Worm (Caenorhabditis elegans) whole organism, L1 larva: ENCODE measurements around the gene F37H8.5.
A peak's percentile ranks its signal among the peaks of the same experiment; 100 is the strongest.

ENCODE experiments used
- C04F5.9 ChIP-seq: sonication (generic microtip); optimal IDR thresholded peaks from 2 replicates; lab custom pipeline; 2016; ENCODE audit warnings: missing genetic modification characterization, missing compliant biosample characterization
- F16B12.6 ChIP-seq: fragments of 150-350 bp; optimal IDR thresholded peaks from 2 replicates; lab custom pipeline; 2014; ENCODE audit warnings: missing biosample characterization, missing genetic modification characterization
- aha-1 ChIP-seq: fragments of 150-350 bp; optimal IDR thresholded peaks from 2 replicates; lab custom pipeline; 2014; ENCODE audit warnings: missing biosample characterization, missing genetic modification characterization
- alr-1 ChIP-seq: fragments of 200-800 bp; sonication (Bioruptor generic); optimal IDR thresholded peaks from 2 replicates; lab custom pipeline; 2018; ENCODE audit warnings: borderline replicate concordance, mild to moderate bottlenecking, missing genetic modification characterization, missing compliant biosample characterization
- aly-2 ChIP-seq: fragments of 150-350 bp; optimal IDR thresholded peaks from 2 replicates; lab custom pipeline; 2014; ENCODE audit warnings: missing biosample characterization, missing genetic modification characterization
- blmp-1 ChIP-seq: fragments of 150-350 bp; optimal IDR thresholded peaks from 2 replicates; lab custom pipeline; 2014; ENCODE audit warnings: missing biosample characterization, missing genetic modification characterization
- ceh-63 ChIP-seq: fragments of 200-800 bp; sonication (Bioruptor generic); optimal IDR thresholded peaks from 2 replicates; lab custom pipeline; 2018; ENCODE audit warnings: mild to moderate bottlenecking, missing genetic modification characterization, missing compliant biosample characterization
- ceh-8 ChIP-seq: fragments of 200-800 bp; sonication (Bioruptor generic); optimal IDR thresholded peaks from 2 replicates; lab custom pipeline; 2018; ENCODE audit warnings: mild to moderate bottlenecking, missing genetic modification characterization, moderate library complexity, missing compliant biosample characterization
- ceh-82 ChIP-seq, 3 experiments: fragments of 150-350 bp in 1 of 3; sonication (generic microtip) in 2 of 3; optimal IDR thresholded peaks; 2 replicates each; lab custom pipeline; 2014 to 2017; ENCODE audit warnings: missing biosample characterization in 3 of 3, missing genetic modification characterization in 3 of 3
- ces-1 ChIP-seq: fragments of 150-350 bp; optimal IDR thresholded peaks from 2 replicates; lab custom pipeline; 2014; ENCODE audit warnings: missing biosample characterization, missing genetic modification reagents, missing genetic modification characterization
- efl-3 ChIP-seq: fragments of 200-800 bp; sonication (Bioruptor generic); optimal IDR thresholded peaks from 2 replicates; lab custom pipeline; 2018; ENCODE audit warnings: mild to moderate bottlenecking, missing genetic modification characterization, missing compliant biosample characterization
- egl-13 ChIP-seq: sonication (generic microtip); optimal IDR thresholded peaks from 2 replicates; lab custom pipeline; 2016; ENCODE audit warnings: missing genotype, missing genetic modification reagents, missing genetic modification characterization, missing compliant biosample characterization
- egl-27 ChIP-seq, 2 experiments: fragments of 150-350 bp in 1 of 2; sonication (generic microtip); optimal IDR thresholded peaks; 3 replicates each; lab custom pipeline; 2017 to 2018; ENCODE audit warnings: missing biosample characterization in 2 of 2, missing genetic modification characterization in 2 of 2, missing genetic modification reagents in 2 of 2
- elt-2 ChIP-seq: sonication (generic microtip); optimal IDR thresholded peaks from 2 replicates; lab custom pipeline; 2016; ENCODE audit warnings: missing genetic modification characterization, mild to moderate bottlenecking, inconsistent platforms, missing compliant biosample characterization, missing genetic modification reagents
- ets-5 ChIP-seq: fragments of 200-800 bp; sonication (Bioruptor generic); IDR thresholded peaks from 2 replicates; pipeline ENCODE4 v1.3.6; 2022; ENCODE audit warnings: missing genetic modification characterization, missing compliant biosample characterization
- fkh-4 ChIP-seq: sonication (generic microtip); optimal IDR thresholded peaks from 2 replicates; lab custom pipeline; 2016; ENCODE audit warnings: missing compliant biosample characterization, missing genetic modification characterization, borderline replicate concordance
- fkh-8 ChIP-seq: sonication (generic microtip); optimal IDR thresholded peaks from 2 replicates; lab custom pipeline; 2016; ENCODE audit warnings: mild to moderate bottlenecking, missing genetic modification characterization, missing compliant biosample characterization
- fos-1 ChIP-seq: fragments of 150-350 bp; optimal IDR thresholded peaks from 2 replicates; lab custom pipeline; 2014; ENCODE audit warnings: missing biosample characterization, missing genetic modification characterization
- hlh-17 ChIP-seq: fragments of 200-800 bp; sonication (Bioruptor generic); optimal IDR thresholded peaks from 2 replicates; lab custom pipeline; 2018; ENCODE audit warnings: missing genetic modification characterization, mild to moderate bottlenecking, missing compliant biosample characterization, moderate library complexity, borderline replicate concordance
- hpl-2 ChIP-seq: fragments of 150-350 bp; optimal IDR thresholded peaks from 2 replicates; lab custom pipeline; 2014; ENCODE audit warnings: missing biosample characterization, missing genetic modification reagents, missing genetic modification characterization
- isw-1 ChIP-seq: fragments of 200-800 bp; sonication (Bioruptor generic); IDR thresholded peaks from 2 replicates; pipeline ENCODE4 v1.3.6; 2022; ENCODE audit warnings: missing genetic modification characterization, missing compliant biosample characterization
- jun-1 ChIP-seq: fragments of 150-350 bp; optimal IDR thresholded peaks from 2 replicates; lab custom pipeline; 2014; ENCODE audit warnings: missing biosample characterization, missing genetic modification reagents, missing genetic modification characterization
- lin-13 ChIP-seq: fragments of 150-350 bp; optimal IDR thresholded peaks from 2 replicates; lab custom pipeline; 2014; ENCODE audit warnings: missing biosample characterization, missing genetic modification reagents, missing genetic modification characterization
- lin-14 ChIP-seq: fragments of 200-800 bp; sonication (Bioruptor generic); optimal IDR thresholded peaks from 2 replicates; lab custom pipeline; 2018; ENCODE audit warnings: mild to moderate bottlenecking, missing genetic modification characterization, moderate library complexity, missing compliant biosample characterization
- lir-3 ChIP-seq: sonication (generic microtip); optimal IDR thresholded peaks from 2 replicates; lab custom pipeline; 2016; ENCODE audit warnings: mild to moderate bottlenecking, missing genetic modification characterization, moderate library complexity, missing compliant biosample characterization; ENCODE audit not compliant: poor library complexity
- mab-9 ChIP-seq: fragments of 200-800 bp; sonication (Bioruptor generic); IDR thresholded peaks from 2 replicates; pipeline ENCODE4 v1.3.6; 2022; ENCODE audit warnings: missing genetic modification reagents, missing genetic modification characterization, missing compliant biosample characterization
- mdl-1 ChIP-seq, 2 experiments: fragments of 150-350 bp; optimal IDR thresholded peaks; 2 replicates each; lab custom pipeline; 2014 to 2017; ENCODE audit warnings: missing biosample characterization in 2 of 2, missing genetic modification characterization in 2 of 2, inconsistent platforms in 1 of 2
- mep-1 ChIP-seq: fragments of 150-350 bp; optimal IDR thresholded peaks from 2 replicates; lab custom pipeline; 2014; ENCODE audit warnings: missing biosample characterization, missing genetic modification characterization
- nhr-12 ChIP-seq: sonication (generic microtip); optimal IDR thresholded peaks from 2 replicates; lab custom pipeline; 2017; ENCODE audit warnings: missing biosample characterization, missing genetic modification characterization
- nhr-47 ChIP-seq: sonication (generic microtip); optimal IDR thresholded peaks from 2 replicates; lab custom pipeline; 2016; ENCODE audit warnings: mild to moderate bottlenecking, missing genetic modification characterization, moderate library complexity, missing compliant biosample characterization
- nhr-76 ChIP-seq: sonication (generic microtip); optimal IDR thresholded peaks from 2 replicates; lab custom pipeline; 2017; ENCODE audit warnings: missing biosample characterization, missing genetic modification characterization
- nhr-85 ChIP-seq: sonication (generic microtip); peaks from one replicate; lab custom pipeline; 2016; ENCODE audit warnings: missing genetic modification characterization, inconsistent platforms, missing compliant biosample characterization
- pax-3 ChIP-seq: fragments of 200-800 bp; sonication (Bioruptor generic); optimal IDR thresholded peaks from 2 replicates; lab custom pipeline; 2018; ENCODE audit warnings: mild to moderate bottlenecking, missing genetic modification characterization, moderate library complexity, missing compliant biosample characterization
- pqm-1 ChIP-seq: sonication (generic microtip); optimal IDR thresholded peaks from 3 replicates; lab custom pipeline; 2017; ENCODE audit warnings: missing biosample characterization, missing genetic modification characterization
- rnt-1 ChIP-seq: sonication (generic microtip); optimal IDR thresholded peaks from 2 replicates; lab custom pipeline; 2016; ENCODE audit warnings: mild to moderate bottlenecking, missing genetic modification characterization, moderate library complexity, missing compliant biosample characterization
- snpc-4 ChIP-seq: fragments of 150-350 bp; optimal IDR thresholded peaks from 2 replicates; lab custom pipeline; 2014; ENCODE audit warnings: missing biosample characterization, missing genetic modification characterization
- sox-4 ChIP-seq: sonication (generic microtip); optimal IDR thresholded peaks from 2 replicates; lab custom pipeline; 2016; ENCODE audit warnings: missing genetic modification characterization, missing compliant biosample characterization
- sptf-1 ChIP-seq: fragments of 150-350 bp; optimal IDR thresholded peaks from 2 replicates; lab custom pipeline; 2014; ENCODE audit warnings: missing biosample characterization, missing genetic modification characterization
- swsn-7 ChIP-seq: sonication (generic microtip); optimal IDR thresholded peaks from 2 replicates; lab custom pipeline; 2016; ENCODE audit warnings: missing genetic modification characterization, missing compliant biosample characterization
- unc-30 ChIP-seq: sonication (generic microtip); optimal IDR thresholded peaks from 2 replicates; lab custom pipeline; 2017; ENCODE audit warnings: missing biosample characterization, missing genetic modification characterization
- unc-62 ChIP-seq: fragments of 150-350 bp; optimal IDR thresholded peaks from 2 replicates; lab custom pipeline; 2014; ENCODE audit warnings: missing biosample characterization, missing genetic modification reagents, missing genetic modification characterization
- unc-86 ChIP-seq: sonication (generic microtip); optimal IDR thresholded peaks from 2 replicates; lab custom pipeline; 2016; ENCODE audit warnings: missing genetic modification characterization, missing compliant biosample characterization
- vab-15 ChIP-seq: sonication (generic microtip); optimal IDR thresholded peaks from 2 replicates; lab custom pipeline; 2017; ENCODE audit warnings: missing genotype, mild to moderate bottlenecking, missing genetic modification characterization, missing compliant biosample characterization
- xbp-1 ChIP-seq: sonication (generic microtip); optimal IDR thresholded peaks from 2 replicates; lab custom pipeline; 2016; ENCODE audit warnings: missing genetic modification characterization, missing compliant biosample characterization
- zag-1 ChIP-seq: fragments of 150-350 bp; optimal IDR thresholded peaks from 2 replicates; lab custom pipeline; 2014; ENCODE audit warnings: missing biosample characterization, missing genetic modification characterization
- zip-4 ChIP-seq: fragments of 200-800 bp; sonication (Bioruptor generic); optimal IDR thresholded peaks from 2 replicates; lab custom pipeline; 2018; ENCODE audit warnings: mild to moderate bottlenecking, missing genetic modification characterization, moderate library complexity, missing compliant biosample characterization
- ztf-11 ChIP-seq, 2 experiments: sonication (generic microtip); optimal IDR thresholded peaks; 2 replicates each; lab custom pipeline; 2016 to 2017; ENCODE audit warnings: missing genetic modification characterization in 2 of 2, missing biosample characterization in 1 of 2, missing compliant biosample characterization in 1 of 2
- ztf-4 ChIP-seq: fragments of 150-350 bp; optimal IDR thresholded peaks from 2 replicates; lab custom pipeline; 2014; ENCODE audit warnings: missing biosample characterization, missing genetic modification characterization

F37H8.5 gene

ce11 chrII:11177376-11177775, 10.6 kb upstream of the F37H8.5 start, which contains the start of gene F37H8.6:
F37H8.6 (minus strand) TSS chrII:11177476.
- TF ChIP-seq hpl-2 (GFP tag; lab: Kevin White, UChicago) (no peak), isw-1 (GFP tag; lab: Robert Waterston, UW) (no peak), vab-15 (tag; lab: Kevin White, UChicago) (no peak), unc-86 (tag; lab: Kevin White, UChicago) (no peak), nhr-76 (tag; lab: Kevin White, UChicago) (no peak), fkh-4 (tag; lab: Kevin White, UChicago) (no peak), ceh-63 (GFP tag; lab: Kevin White, UChicago) (no peak), fos-1 (tag; lab: Kevin White, UChicago) (no peak), ces-1 (no peak), nhr-12 (tag; lab: Kevin White, UChicago) (no peak), sox-4 (tag; lab: Kevin White, UChicago) (no peak), C04F5.9 (tag; lab: Kevin White, UChicago) (no peak)

DNA sequence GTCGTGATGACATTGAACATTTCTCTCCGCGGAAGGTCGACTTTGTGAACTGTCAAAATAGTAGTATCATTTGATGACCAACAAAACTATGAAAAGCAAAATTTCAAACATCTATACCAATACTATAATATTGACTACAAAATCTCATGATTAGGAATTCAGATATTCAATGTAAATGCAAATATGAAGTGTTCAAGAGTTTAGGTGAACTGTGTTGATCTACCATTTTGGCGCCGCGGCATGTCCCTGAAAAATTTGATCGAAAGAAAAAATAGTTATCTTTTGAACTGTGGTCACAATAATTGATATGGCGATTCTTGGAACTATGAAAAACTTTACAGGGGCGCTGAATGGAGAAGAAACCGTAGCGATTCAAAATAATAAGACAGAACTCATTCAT, 9.3 kb upstream of the F37H8.5 start:
- TF ChIP-seq fos-1 (tag; lab: Kevin White, UChicago), result no peak
- no peak for TF ChIP-seq mep-1 (tag; lab: Kevin White, UChicago)
- TF ChIP-seq nhr-85, result peak; percentile 61
- no peak for TF ChIP-seq snpc-4 (tag; lab: Kevin White, UChicago)
- no peak for TF ChIP-seq zag-1 (tag; lab: Kevin White, UChicago)
- TF ChIP-seq aha-1 (tag; lab: Kevin White, UChicago), result no peak

- no peak for TF ChIP-seq pqm-1 (tag; lab: Kevin White, UChicago)
- TF ChIP-seq aly-2 (tag; lab: Kevin White, UChicago), result no peak
- no peak for TF ChIP-seq blmp-1 (tag; lab: Kevin White, UChicago)
- TF ChIP-seq zag-1 (tag; lab: Kevin White, UChicago), result no peak
- TF ChIP-seq egl-27 (tag; optimal IDR thresholded peaks at IDR 0.05; lab: Kevin White, UChicago), result no peak
- no peak for TF ChIP-seq ceh-8 (GFP tag; lab: Kevin White, UChicago)
- no peak for TF ChIP-seq sptf-1 (tag; lab: Kevin White, UChicago)
- no peak for TF ChIP-seq jun-1 (tag; lab: Kevin White, UChicago)
- TF ChIP-seq lin-13 (GFP tag; lab: Kevin White, UChicago), result no peak
- no peak for TF ChIP-seq hlh-17 (GFP tag; lab: Kevin White, UChicago)
- TF ChIP-seq hpl-2 (GFP tag; lab: Kevin White, UChicago), result no peak
- TF ChIP-seq ceh-82 (tag; optimal IDR thresholded peaks at IDR 0.05; lab: Kevin White, UChicago), result peak in 1 of 3 experiments; percentile 3
- no peak for TF ChIP-seq snpc-4 (tag; lab: Kevin White, UChicago)
- no peak for TF ChIP-seq ztf-4 (tag; lab: Kevin White, UChicago)
- peak; percentile 9 for TF ChIP-seq elt-2
- TF ChIP-seq unc-62 (GFP tag; lab: Kevin White, UChicago), result no peak
- no peak for TF ChIP-seq mdl-1 (tag; optimal IDR thresholded peaks at IDR 0.05; lab: Kevin White, UChicago)
- TF ChIP-seq fkh-8 (tag; lab: Kevin White, UChicago), result peak; percentile 44
- no peak for TF ChIP-seq lir-3 (tag; lab: Kevin White, UChicago)
- TF ChIP-seq aha-1 (tag; lab: Kevin White, UChicago), result no peak
- TF ChIP-seq lin-14, result peak; percentile 45
- TF ChIP-seq ztf-11 (tag; optimal IDR thresholded peaks at IDR 0.05; lab: Kevin White, UChicago), result no peak
- TF ChIP-seq F16B12.6 (tag; lab: Kevin White, UChicago), result no peak
- TF ChIP-seq unc-30, result no peak
- no peak for TF ChIP-seq fkh-4 (tag; lab: Kevin White, UChicago)
- TF ChIP-seq zip-4 (GFP tag; lab: Kevin White, UChicago), result no peak
- TF ChIP-seq egl-13 (tag; lab: Kevin White, UChicago), result no peak
- peak; percentile 63 for TF ChIP-seq nhr-85
- no peak for TF ChIP-seq nhr-12 (tag; lab: Kevin White, UChicago)
- TF ChIP-seq pax-3, result no peak
- no peak for TF ChIP-seq swsn-7 (tag; lab: Kevin White, UChicago)
- TF ChIP-seq xbp-1, result no peak
- TF ChIP-seq sox-4 (tag; lab: Kevin White, UChicago), result no peak
- TF ChIP-seq mab-9 (GFP tag; lab: Robert Waterston, UW), result no peak
- TF ChIP-seq rnt-1 (tag; lab: Kevin White, UChicago), result no peak
- no peak for TF ChIP-seq efl-3 (GFP tag; lab: Kevin White, UChicago)
- TF ChIP-seq nhr-47 (tag; lab: Kevin White, UChicago), result no peak
- no peak for TF ChIP-seq ets-5 (GFP tag; lab: Robert Waterston, UW)
- TF ChIP-seq alr-1 (tag; lab: Kevin White, UChicago), result no peak
Observed at ce11 chrII:11181250-11181704, 6.7 kb upstream of the F37H8.5 start, which contains the start of gene bigr-1. bigr-1 (plus strand) TSS chrII:11181654.
